Fruit fly (Drosophila melanogaster) S2 (cell line): ENCODE results near the gene Or33b.

Experiments used
- CG8478 ChIP-seq: fragments of >200 bp; optimal IDR thresholded peaks from 2 replicates; lab custom pipeline; 2018
- CTCF ChIP-seq, 2 experiments: fragments of >200 bp; optimal IDR thresholded peaks; 2 replicates each; lab custom pipeline; 2018

Or33b gene

DNA sequence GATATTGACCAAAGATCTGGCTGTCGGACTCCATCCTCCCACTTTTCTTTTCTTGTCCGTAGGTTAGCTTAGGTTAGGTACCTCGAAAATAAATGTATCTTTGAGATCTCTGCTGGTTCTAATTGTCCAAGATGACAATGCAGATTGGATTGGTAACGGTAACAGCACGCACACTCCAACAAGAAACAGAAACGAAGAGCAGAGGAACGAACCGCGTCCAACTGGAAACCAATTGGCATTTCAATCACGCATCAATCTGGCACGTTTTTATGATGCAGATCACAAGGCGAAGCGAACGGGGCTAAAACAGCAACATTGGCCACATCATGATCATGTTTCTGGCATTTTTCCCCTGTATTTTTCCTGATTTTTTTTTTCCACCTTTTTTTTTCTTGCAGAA is 19.9 kb downstream of the Or33b start:
- no peak for TF ChIP-seq CTCF (optimal IDR thresholded peaks at IDR 0.05; lab: Kevin White, UChicago)
- TF ChIP-seq CG8478: no peak

dm6 chr2L:11958729-11959128 is 22.7 kb downstream of the Or33b start:
- TF ChIP-seq CG8478: no peak
- TF ChIP-seq CTCF (optimal IDR thresholded peaks at IDR 0.05; lab: Kevin White, UChicago): no peak

DNA sequence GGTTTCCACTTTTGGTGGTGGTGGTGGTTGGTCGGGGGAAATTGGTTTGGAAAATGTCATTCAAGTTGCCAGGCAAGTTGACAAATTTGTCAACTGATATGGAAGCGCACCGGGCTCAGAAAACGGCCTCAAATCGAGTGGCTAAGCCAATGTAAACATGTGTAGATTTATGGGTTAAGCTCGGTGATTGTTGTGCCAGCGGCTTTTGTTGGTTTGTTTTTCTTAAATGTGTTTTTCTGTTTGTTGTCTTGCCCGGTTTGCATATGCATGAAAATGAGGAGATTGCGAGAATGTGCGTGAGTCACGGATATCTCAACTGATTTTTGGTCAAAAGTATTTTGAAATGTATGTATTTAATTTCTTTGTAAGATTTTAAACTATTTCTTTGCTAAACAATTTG is 24.9 kb downstream of the Or33b start:
- TF ChIP-seq CTCF (optimal IDR thresholded peaks at IDR 0.05; lab: Kevin White, UChicago) (no peak), CG8478 (no peak)

DNA sequence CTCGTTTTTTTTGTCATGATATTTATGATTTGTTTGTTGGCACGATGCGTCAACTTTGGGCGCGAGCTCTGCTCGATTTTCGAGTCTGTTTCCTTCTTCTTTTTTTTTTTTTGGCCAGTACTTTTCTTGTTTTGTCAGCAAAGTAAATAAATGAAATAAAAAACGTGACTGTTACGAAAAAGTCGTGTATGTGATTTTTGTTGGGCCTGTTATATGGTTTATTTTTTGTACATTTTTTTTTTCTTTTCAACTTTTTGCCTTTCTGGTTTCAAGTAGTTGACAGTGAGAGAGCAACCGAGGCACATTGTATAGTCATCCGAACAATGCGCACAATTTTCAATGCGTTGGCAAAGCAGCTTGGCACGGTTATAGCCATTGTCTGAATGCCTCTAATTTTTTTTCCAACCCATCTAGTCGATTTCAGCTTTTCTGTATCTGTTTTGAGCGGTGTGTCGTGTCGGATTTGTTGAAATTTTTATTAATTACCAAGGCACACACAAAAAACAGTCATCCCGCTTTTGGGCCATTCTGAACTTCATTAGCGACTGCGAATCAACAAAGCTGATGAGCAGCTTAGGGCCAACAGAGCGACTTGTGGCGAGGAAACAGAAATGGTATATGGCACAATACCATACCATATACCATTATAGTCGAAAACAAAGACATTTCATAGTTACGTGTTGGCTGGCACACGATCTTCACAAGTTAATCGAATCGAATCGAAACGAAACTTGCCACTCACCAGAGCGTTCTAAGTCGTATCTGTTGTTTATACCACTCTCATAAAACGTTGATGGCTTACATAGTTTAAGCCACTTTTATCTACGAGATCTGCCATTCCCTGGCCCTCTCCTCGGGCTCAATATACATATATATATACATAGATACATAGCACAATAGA is 27.7 kb downstream of the Or33b start:
- TF ChIP-seq CTCF (optimal IDR thresholded peaks at IDR 0.05; lab: Kevin White, UChicago) (no peak), CG8478 (no peak)

DNA sequence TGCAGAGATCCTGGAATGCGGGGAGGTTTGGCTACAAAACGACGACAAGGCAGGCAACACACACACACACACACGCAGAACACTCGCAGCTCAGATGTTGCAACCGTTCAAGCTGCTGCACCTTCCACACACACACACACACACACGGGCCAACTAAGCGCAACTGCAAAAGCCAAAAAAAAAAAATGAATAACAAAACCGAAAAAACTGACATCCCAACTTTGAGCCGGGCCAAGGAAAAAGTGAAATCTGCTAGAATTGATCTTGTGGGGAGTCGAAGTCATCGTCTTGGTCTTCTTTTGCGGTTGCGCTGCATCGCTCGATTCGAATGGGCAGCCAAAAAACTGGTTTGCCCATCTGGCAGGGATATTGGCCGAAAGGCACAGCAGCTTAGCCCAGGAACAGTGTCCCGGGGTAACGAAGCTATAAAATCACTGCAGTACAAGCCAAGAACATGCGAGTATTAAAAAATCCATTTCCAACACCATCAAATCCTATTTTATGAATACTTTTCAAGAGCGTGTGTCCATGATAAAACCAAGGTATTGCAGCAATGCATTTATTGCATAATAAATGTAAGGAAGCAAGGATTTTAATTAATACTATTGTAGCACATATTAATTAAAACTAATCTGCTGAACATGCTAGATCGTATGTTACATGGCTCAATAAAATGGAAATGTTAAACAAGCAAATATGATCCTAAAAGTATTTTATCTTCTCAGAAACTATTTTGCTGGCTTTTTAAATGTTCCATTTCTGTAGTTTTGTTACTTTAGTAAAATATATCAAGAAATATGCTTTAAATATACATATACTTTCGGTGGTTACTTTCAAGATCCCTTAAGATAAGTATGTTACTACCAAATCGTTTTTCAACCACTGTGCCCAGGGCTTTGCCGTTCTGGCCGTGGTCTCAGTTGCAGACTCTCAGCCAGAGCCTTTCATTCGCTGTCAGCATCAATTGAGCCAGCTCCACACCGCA is 29.9 kb downstream of the Or33b start:
- no peak for TF ChIP-seq CG8478
- no peak for TF ChIP-seq CTCF (optimal IDR thresholded peaks at IDR 0.05; lab: Kevin White, UChicago)

DNA sequence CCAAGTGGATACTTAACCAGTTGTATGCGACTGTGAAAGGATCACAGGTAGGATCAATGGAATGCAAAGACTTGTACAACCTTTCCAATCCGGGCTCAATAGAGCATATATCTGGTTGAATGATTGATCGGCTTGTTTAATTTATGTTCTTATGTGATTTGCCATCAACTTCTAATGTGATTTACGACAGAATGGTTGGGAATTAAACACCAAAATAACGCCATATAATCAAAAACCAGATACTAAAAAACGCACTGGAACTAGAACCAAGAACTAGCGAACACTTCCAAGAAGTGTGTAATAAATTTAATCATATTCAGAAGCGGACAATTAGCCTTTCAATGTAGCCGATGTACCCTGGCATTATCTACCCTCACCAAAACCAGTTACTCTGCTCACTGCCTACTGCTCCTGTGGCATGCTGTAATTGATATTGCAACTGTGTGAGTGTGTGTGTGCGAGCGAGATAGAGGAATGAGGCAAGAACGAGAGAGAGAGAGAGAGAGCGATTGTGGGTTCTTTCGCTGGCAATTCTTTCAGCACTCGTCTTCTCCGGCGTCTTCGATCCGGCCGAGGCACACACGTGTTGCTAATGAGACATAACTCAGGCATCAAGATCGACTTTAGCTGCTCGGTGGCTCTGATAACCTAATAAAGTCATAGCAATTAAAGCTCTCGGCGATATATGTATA is 32.7 kb downstream of the Or33b start:
- no peak for TF ChIP-seq CTCF (optimal IDR thresholded peaks at IDR 0.05; lab: Kevin White, UChicago)
- no peak for TF ChIP-seq CG8478

dm6 chr2L:11969424-11969823 is 33.4 kb downstream of the Or33b start:
- TF ChIP-seq CG8478 (no peak), CTCF (optimal IDR thresholded peaks at IDR 0.05; lab: Kevin White, UChicago) (no peak)

DNA sequence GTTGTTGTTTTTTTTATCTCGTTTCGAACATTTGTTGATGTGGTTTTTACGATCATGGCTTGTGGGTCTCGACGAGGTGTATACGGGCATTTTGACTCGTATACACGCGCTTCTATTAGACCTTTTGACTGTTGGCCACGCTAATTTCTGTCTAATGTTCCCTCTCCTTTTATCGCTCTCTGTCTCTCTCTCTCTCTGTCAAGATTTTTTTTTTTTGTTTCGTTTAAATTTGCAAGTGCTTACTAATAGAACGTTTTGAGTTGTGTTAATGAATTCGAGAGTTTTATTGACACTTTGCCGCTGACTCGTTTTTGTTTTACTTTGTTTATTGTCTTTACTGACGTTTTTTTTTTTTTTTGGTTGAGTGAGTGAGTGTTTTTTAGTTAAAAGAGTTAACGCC is 34.4 kb downstream of the Or33b start:
- TF ChIP-seq CG8478 (no peak), CTCF (optimal IDR thresholded peaks at IDR 0.05; lab: Kevin White, UChicago) (no peak)

- no peak for TF ChIP-seq CG8478
- no peak for TF ChIP-seq CTCF (optimal IDR thresholded peaks at IDR 0.05; lab: Kevin White, UChicago)
Observed at dm6 chr2L:11970853-11971397, 34.9 kb downstream of the Or33b start.

DNA sequence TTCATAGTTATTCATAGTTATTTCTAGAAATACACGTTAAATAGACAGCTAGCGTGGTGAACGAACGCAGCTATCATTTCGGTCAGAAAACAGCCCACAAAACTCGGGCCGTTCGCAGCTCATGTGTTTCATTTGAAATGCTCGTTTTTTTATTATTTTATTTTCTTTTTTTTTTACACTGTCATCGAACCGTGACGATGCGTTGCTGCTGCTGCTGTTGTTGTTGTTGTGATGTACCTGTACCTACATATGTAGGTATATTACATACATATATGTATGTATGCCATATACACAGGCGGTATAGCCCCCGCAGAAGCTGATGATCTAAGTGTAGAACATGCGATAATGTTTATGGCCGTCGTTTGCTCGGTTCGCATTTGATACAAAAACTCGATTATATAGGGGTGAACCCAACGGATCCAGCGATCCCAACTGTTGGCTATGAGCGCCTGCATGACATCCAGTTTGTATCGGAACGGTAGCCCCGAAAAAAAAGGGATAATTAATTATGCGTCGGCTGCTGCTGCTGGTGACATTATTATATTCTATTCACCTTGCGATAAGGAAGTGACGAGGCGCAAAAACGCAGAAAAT is 37.3 kb downstream of the Or33b start:
- TF ChIP-seq CG8478 (no peak), CTCF (optimal IDR thresholded peaks at IDR 0.05; lab: Kevin White, UChicago) (no peak)

DNA sequence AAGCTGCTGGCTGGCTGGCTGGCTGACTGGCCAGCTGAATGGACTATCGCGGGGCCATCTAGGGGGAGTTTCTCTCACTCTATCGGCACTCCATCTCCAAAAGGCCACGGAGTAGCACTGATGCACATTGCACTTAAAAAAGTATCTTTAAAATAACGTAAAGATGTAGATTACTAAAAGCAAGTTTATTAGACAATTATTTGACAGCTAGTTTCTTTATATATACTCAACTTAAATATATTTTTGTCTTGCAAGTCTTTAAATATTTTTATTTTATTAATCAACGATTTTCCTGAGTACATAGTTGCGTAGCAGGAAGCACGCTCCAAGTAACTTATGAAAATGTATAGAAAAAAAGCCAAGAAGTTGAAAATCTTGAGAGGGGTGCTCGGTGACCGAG is 41.0 kb downstream of the Or33b start:
- TF ChIP-seq CG8478: no peak

- TF ChIP-seq CG8478 (no peak), CTCF (optimal IDR thresholded peaks at IDR 0.05; lab: Kevin White, UChicago) (no peak)
Observed at dm6 chr2L:11977721-11978120, 41.7 kb downstream of the Or33b start.

DNA sequence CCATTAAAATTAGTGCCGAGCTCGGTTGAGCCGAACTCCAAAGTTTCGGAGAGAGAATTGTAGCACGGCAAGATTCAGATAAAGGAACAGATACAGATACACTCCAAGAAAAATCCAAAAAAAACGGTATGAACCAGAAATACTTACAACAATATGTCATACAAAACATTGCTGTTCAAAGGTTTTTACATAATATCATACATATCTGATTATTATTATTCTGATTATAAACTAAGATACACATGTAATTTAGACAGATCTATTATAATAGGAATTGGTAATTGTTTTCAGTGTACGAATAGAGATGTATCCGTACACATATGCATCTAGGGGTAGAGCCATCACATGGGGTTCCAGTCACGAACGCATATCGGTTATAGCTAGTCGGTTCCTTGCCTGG is 44.1 kb downstream of the Or33b start:
- TF ChIP-seq CG8478 (no peak), CTCF (optimal IDR thresholded peaks at IDR 0.05; lab: Kevin White, UChicago) (no peak)

dm6 chr2L:11981210-11981609 is 45.2 kb downstream of the Or33b start, which contains the start of gene CG16965:
CG16965 (plus strand) TSS chr2L:11981591.
- TF ChIP-seq CTCF (optimal IDR thresholded peaks at IDR 0.05; lab: Kevin White, UChicago): no peak
- TF ChIP-seq CG8478: no peak
